Fruit fly (Drosophila melanogaster): ENCODE data around the gene Lim1.

dm6 chrX:8836566-8836965 lies 31.0 kb upstream of the Lim1 start:
- TF ChIP-seq usp (GFP tag; optimal IDR thresholded peaks at IDR 0.05), result no peak
- TF ChIP-seq pan (optimal IDR thresholded peaks at IDR 0.05), result no peak
- TF ChIP-seq psq (optimal IDR thresholded peaks at IDR 0.05), result no peak
- TF ChIP-seq EcR (GFP tag; optimal IDR thresholded peaks at IDR 0.05), result no peak

Data from whole organism.